Worm (Caenorhabditis elegans) whole organism, young adult: ENCODE measurements around the gene nas-24.
A peak's percentile ranks its signal among the peaks of the same experiment; 100 is the strongest.

Source experiments
- F23B12.7 ChIP-seq: sonication (generic microtip); optimal IDR thresholded peaks from 2 replicates; lab custom pipeline; 2017; ENCODE audit warnings: missing genetic modification characterization, mild to moderate bottlenecking, missing compliant biosample characterization, antibody characterized with exemption, moderate library complexity; ENCODE audit not compliant: insufficient read depth
- F37B4.10 ChIP-seq: fragments of 200-800 bp; sonication (Bioruptor generic); IDR thresholded peaks from 2 replicates; pipeline ENCODE4 v1.3.6; 2022; ENCODE audit warnings: missing genetic modification characterization, missing compliant biosample characterization
- F49E8.2 ChIP-seq: sonication (generic microtip); optimal IDR thresholded peaks from 3 replicates; lab custom pipeline; 2017; ENCODE audit warnings: missing genetic modification characterization, mild to moderate bottlenecking, missing compliant biosample characterization, antibody characterized with exemption, moderate library complexity; ENCODE audit not compliant: insufficient read depth
- F52B5.7 ChIP-seq: sonication (generic microtip); optimal IDR thresholded peaks from 2 replicates; lab custom pipeline; 2016; ENCODE audit warnings: mild to moderate bottlenecking, missing genetic modification characterization, missing compliant biosample characterization
- ceh-79 ChIP-seq: sonication (generic microtip); optimal IDR thresholded peaks from 2 replicates; lab custom pipeline; 2017; ENCODE audit warnings: mild to moderate bottlenecking, missing genetic modification characterization, missing compliant biosample characterization
- ceh-91 ChIP-seq: fragments of 200-800 bp; sonication (Bioruptor generic); IDR thresholded peaks from 2 replicates; pipeline ENCODE4 v1.3.6; 2022; ENCODE audit warnings: missing genetic modification reagents, missing genetic modification characterization, missing compliant biosample characterization
- chd-7 ChIP-seq: sonication (generic microtip); optimal IDR thresholded peaks from 2 replicates; lab custom pipeline; 2016; ENCODE audit warnings: mild to moderate bottlenecking, missing genetic modification characterization, moderate library complexity, missing compliant biosample characterization
- lin-35 ChIP-seq, 3 experiments: fragments of 150-350 bp in 2 of 3; sonication (generic microtip) in 1 of 3; optimal IDR thresholded peaks; 2 replicates each; lab custom pipeline; 2014 to 2018; ENCODE audit warnings: missing biosample characterization in 3 of 3, missing genetic modification characterization in 3 of 3, missing genetic modification reagents in 3 of 3
- snpc-1.3 ChIP-seq: sonication (generic microtip); optimal IDR thresholded peaks from 2 replicates; lab custom pipeline; 2017; ENCODE audit warnings: missing genetic modification characterization, mild to moderate bottlenecking, missing compliant biosample characterization, antibody characterized with exemption, moderate library complexity, missing genotype, missing genetic modification reagents; ENCODE audit not compliant: insufficient read depth
- sptf-2 ChIP-seq: fragments of 200-800 bp; sonication (Bioruptor generic); optimal IDR thresholded peaks from 2 replicates; lab custom pipeline; 2018; ENCODE audit warnings: mild to moderate bottlenecking, missing genetic modification characterization, missing compliant biosample characterization
- unc-62 ChIP-seq: fragments of 150-350 bp; optimal IDR thresholded peaks from 2 replicates; lab custom pipeline; 2014; ENCODE audit warnings: missing biosample characterization, missing genetic modification reagents, missing genetic modification characterization

DNA sequence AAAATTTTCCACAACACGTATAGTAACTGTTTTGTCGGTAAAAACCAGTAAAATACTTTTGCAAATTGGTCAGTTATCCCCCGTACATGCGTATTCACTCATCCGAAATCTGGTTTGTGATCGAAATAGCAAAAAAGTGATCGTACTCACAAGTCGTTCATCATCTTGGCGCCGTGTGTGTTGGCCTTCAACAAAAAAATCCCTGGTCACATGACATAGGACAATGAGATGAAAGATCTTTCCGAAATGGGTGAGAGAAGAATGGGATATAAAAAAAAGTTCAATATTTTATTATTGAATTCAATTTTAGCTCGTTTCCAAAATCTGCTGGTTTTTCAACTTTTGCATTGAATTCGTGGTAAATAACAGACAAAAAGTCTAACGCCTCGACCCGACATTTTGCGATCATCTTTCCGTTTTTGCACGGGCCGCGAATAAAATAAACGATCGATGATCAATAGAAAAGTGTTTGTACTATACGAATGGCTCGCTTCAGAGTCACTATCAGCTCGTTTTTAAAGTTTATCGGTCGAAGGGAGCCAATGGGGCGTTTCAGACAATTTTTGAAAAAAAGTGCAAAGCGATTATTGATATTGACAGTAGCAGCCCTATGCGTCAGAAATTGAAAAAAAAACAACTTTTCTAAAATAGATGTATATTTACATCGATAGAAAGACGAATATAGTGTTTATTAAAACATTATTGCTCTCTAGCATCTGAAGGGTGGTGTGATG lies 18.9 kb downstream of the nas-24 start:
- TF ChIP-seq F52B5.7 (tag; lab: Kevin White, UChicago) (no peak), lin-35 (GFP tag; optimal IDR thresholded peaks at IDR 0.05; lab: Kevin White, UChicago) (peak in 1 of 3 experiments; percentile 6), F49E8.2 (no peak), F37B4.10 (GFP tag; lab: Robert Waterston, UW) (no peak), ceh-79 (tag; lab: Kevin White, UChicago) (no peak), sptf-2 (no peak), F23B12.7 (no peak), unc-62 (GFP tag; lab: Kevin White, UChicago) (no peak), ceh-91 (GFP tag; lab: Robert Waterston, UW) (no peak), chd-7 (tag; lab: Kevin White, UChicago) (no peak), snpc-1.3 (no peak)
